Worm (Caenorhabditis elegans) whole organism, midembryonic: ENCODE measurements around the gene F56D6.11.

Experiments
- T22C8.4 ChIP-seq: fragments of 200-800 bp; sonication (Bioruptor generic); IDR thresholded peaks from 2 replicates; pipeline ENCODE4 v1.3.6; 2022; ENCODE audit warnings: missing genetic modification characterization, missing compliant biosample characterization
- cog-1 ChIP-seq: sonication (generic microtip); optimal IDR thresholded peaks from 2 replicates; lab custom pipeline; 2016; ENCODE audit warnings: missing genetic modification characterization, missing compliant biosample characterization
- flt-1 ChIP-seq: fragments of 200-800 bp; sonication (Bioruptor generic); IDR thresholded peaks from 2 replicates; pipeline ENCODE4 v1.3.6; 2022; ENCODE audit warnings: missing genetic modification characterization, missing compliant biosample characterization
- ref-1 ChIP-seq: fragments of 200-800 bp; sonication (Bioruptor generic); conservative IDR thresholded peaks from 2 replicates; pipeline ENCODE4 v1.3.6; 2022; ENCODE audit warnings: missing genetic modification reagents, missing genetic modification characterization, missing compliant biosample characterization
- tab-1 ChIP-seq: fragments of 200-800 bp; sonication (Bioruptor generic); IDR thresholded peaks from 2 replicates; pipeline ENCODE4 v1.3.6; 2022; ENCODE audit warnings: missing genetic modification characterization, missing compliant biosample characterization

DNA sequence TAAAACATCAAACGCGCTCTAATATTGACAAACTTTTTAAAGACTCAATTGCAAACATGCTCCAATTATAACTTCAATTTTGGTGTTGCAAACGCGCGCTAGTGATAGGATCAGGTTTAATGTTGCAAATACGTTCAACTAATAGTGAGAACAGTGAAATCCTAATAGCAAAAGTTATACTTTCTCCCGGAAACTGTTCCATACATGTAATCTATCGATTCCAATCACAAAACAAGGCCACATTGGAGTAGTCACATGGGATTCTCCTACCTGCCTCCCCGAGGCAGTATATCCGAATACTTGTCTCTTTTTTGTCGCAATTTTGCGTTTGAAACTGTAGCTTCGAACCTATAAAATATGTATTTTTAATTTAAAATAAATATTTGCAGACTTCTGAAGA lies 36.4 kb downstream of the F56D6.11 start:
- TF ChIP-seq cog-1 (tag; lab: Kevin White, UChicago) (no peak), ref-1 (GFP tag; lab: Robert Waterston, UW) (no peak), T22C8.4 (GFP tag; lab: Robert Waterston, UW) (no peak), flt-1 (GFP tag; lab: Robert Waterston, UW) (no peak), tab-1 (GFP tag; lab: Robert Waterston, UW) (no peak)
